Fruit fly (Drosophila melanogaster): ENCODE results near the gene CG34155.

- no peak for TF ChIP-seq toe (GFP tag; optimal IDR thresholded peaks at IDR 0.05)
- TF ChIP-seq CG14711 (tag; optimal IDR thresholded peaks at IDR 0.05): no peak
These were observed at the start of gene CG34155 for dm6 chr3R:30560070-30560469.
